Worm (Caenorhabditis elegans): Measurements from ENCODE around the gene sru-31.
A peak's percentile ranks its signal among the peaks of the same experiment; 100 is the strongest.

The sru-31 gene

DNA sequence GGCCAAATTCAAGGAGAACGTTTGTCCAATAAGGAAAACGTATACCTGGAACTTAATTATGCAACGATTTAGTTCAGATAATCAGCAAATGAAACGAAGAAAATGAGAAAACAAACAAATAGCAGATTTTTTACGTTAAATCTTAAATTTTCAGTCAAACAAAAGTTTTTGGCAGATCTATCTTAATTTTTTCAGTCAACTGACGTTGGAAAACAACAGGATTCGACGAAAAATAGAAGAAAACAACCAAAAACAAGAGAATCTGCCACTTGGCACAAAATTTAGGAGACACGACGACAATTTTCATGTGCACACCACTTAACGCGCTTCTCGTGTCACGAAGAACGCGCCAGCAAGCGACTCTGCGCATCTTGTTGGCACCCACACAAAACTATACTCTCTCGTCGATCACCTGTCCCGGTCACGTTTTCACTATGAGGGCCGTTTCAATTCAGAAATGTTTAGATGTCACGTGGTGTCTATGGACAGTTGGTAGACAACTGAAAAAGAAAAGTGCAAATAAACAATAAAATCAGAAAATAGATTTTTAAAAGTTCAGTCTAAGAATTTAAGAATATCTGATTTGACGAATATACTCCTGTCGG is 26.7 kb upstream of the sru-31 start, which contains the start of gene ztf-7 (continued):
- TF ChIP-seq Y67H2A.10 (GFP tag; conservative IDR thresholded peaks at IDR 0.05) (peak; percentile 81), bed-2 (GFP tag; IDR thresholded peaks at IDR 0.05) (no peak), nhr-90 (tag; optimal IDR thresholded peaks at IDR 0.05) (peak; percentile 77), lsl-1 (GFP tag; optimal IDR thresholded peaks at IDR 0.05) (peak; percentile 68), nhr-27 (tag; optimal IDR thresholded peaks at IDR 0.05) (peak; percentile 8), ztf-6 (GFP tag; IDR thresholded peaks at IDR 0.05) (0 out of 2 replicates have a peak, but pooled peaks have one; percentile 42), nfya-2 (GFP tag; IDR thresholded peaks at IDR 0.05) (no peak), snpc-1.3 (tag; optimal IDR thresholded peaks at IDR 0.05; ENCODE audit: insufficient read depth) (no peak), cebp-2 (GFP tag; IDR thresholded peaks at IDR 0.05) (peak; percentile 65; the same call in 1 of the 2 replicates), egl-18 (GFP tag; IDR thresholded peaks at IDR 0.05) (0 out of 2 replicates have a peak, but pooled peaks have one; percentile 64), sdz-38 (tag; optimal IDR thresholded peaks at IDR 0.05) (no peak), ztf-28 (GFP tag; IDR thresholded peaks at IDR 0.05) (no peak), ceh-40 (GFP tag; IDR thresholded peaks at IDR 0.05) (no peak), nhr-120 (GFP tag; IDR thresholded peaks at IDR 0.05) (no peak), cebp-1 (GFP tag; IDR thresholded peaks at IDR 0.05) (peak; percentile 75), cebp-1 (tag; optimal IDR thresholded peaks at IDR 0.05) (peak; percentile 96), hrde-1 (tag; optimal IDR thresholded peaks at IDR 0.05; ENCODE audit: borderline replicate concordance) (no peak), xnd-1 (tag; optimal IDR thresholded peaks at IDR 0.05) (no peak), mel-28 (tag; optimal IDR thresholded peaks at IDR 0.05; ENCODE audit: borderline replicate concordance) (no peak), Y56A3A.18 (GFP tag; IDR thresholded peaks at IDR 0.05) (peak; percentile 94), K11D2.4 (GFP tag; IDR thresholded peaks at IDR 0.05) (peak; percentile 96), bed-1 (GFP tag; IDR thresholded peaks at IDR 0.05) (0 out of 2 replicates have a peak, but pooled peaks have one; percentile 75), repo-1 (tag; optimal IDR thresholded peaks at IDR 0.05) (peak; percentile 96), F57A8.1 (GFP tag; optimal IDR thresholded peaks at IDR 0.05) (no peak), B0261.1 (tag; optimal IDR thresholded peaks at IDR 0.05) (peak; percentile 12), F52B5.7 (tag; optimal IDR thresholded peaks at IDR 0.05) (peak; percentile 31), lin-40 (tag; optimal IDR thresholded peaks at IDR 0.05) (peak; percentile 97), Y79H2A.3 (GFP tag; conservative IDR thresholded peaks at IDR 0.05) (no peak), attf-6 (GFP tag; IDR thresholded peaks at IDR 0.05) (0 out of 2 replicates have a peak, but pooled peaks have one; percentile 11), ztf-26 (tag; optimal IDR thresholded peaks at IDR 0.05) (peak; percentile 97), K12H6.12 (tag; optimal IDR thresholded peaks at IDR 0.05) (peak; percentile 97), F22D6.2 (tag; optimal IDR thresholded peaks at IDR 0.05) (peak; percentile 87), B0336.3 (GFP tag; IDR thresholded peaks at IDR 0.05) (peak; percentile 98), ceh-79 (tag; optimal IDR thresholded peaks at IDR 0.05) (peak; percentile 32), lag-1 (GFP tag; IDR thresholded peaks at IDR 0.05) (0 out of 2 replicates have a peak, but pooled peaks have one; percentile 56), unc-130 (GFP tag; optimal IDR thresholded peaks at IDR 0.05) (no peak), F10E7.11 (tag; optimal IDR thresholded peaks at IDR 0.05) (no peak), efl-1 (GFP tag; optimal IDR thresholded peaks at IDR 0.05) (peak; percentile 36), mxl-1 (tag; optimal IDR thresholded peaks at IDR 0.05) (no peak), ZK185.1 (tag; optimal IDR thresholded peaks at IDR 0.05; ENCODE audit: poor library complexity, severe bottlenecking) (peak; percentile 78), hmg-1.2 (GFP tag; IDR thresholded peaks at IDR 0.05) (peak; percentile 99), ztf-18 (tag; optimal IDR thresholded peaks at IDR 0.05) (peak; percentile 98), Y53G8AR.9 (GFP tag; conservative IDR thresholded peaks at IDR 0.05) (peak; percentile 95), atf-7 (tag; optimal IDR thresholded peaks at IDR 0.05) (peak; percentile 96), hlh-12 (tag; optimal IDR thresholded peaks at IDR 0.05) (no peak), die-1 (tag; optimal IDR thresholded peaks at IDR 0.05) (no peak), tbp1 (GFP tag; optimal IDR thresholded peaks at IDR 0.05) (peak; percentile 73), ekl-4 (GFP tag; IDR thresholded peaks at IDR 0.05) (peak; percentile 96)

All from whole organism, young adult.